Worm (Caenorhabditis elegans): ENCODE results near the gene F23F1.6.

Gene F23F1.6

ce11 chrII:24559-24998, 12.5 kb downstream of the F23F1.6 start, which contains the start of gene enee-1:
enee-1 (plus strand) TSS chrII:24666.
- TF ChIP-seq ets-4 (tag; optimal IDR thresholded peaks at IDR 0.05) (no peak), K02D7.2 (tag; optimal IDR thresholded peaks at IDR 0.05) (no peak), pha-4 (tag; optimal IDR thresholded peaks at IDR 0.05) (no peak), syd-9 (tag; optimal IDR thresholded peaks at IDR 0.05) (no peak), npax-4 (tag; optimal IDR thresholded peaks at IDR 0.05) (no peak), C08G9.2 (tag; optimal IDR thresholded peaks at IDR 0.05) (no peak), rnt-1 (tag; optimal IDR thresholded peaks at IDR 0.05) (peak; percentile 53), ceh-31 (tag; optimal IDR thresholded peaks at IDR 0.05) (peak; percentile 21), nfya-1 (tag; optimal IDR thresholded peaks at IDR 0.05) (peak; percentile 54), nhr-11 (tag; optimal IDR thresholded peaks at IDR 0.05) (no peak), ceh-30 (tag; optimal IDR thresholded peaks at IDR 0.05) (peak; percentile 68), tbx-2 (tag; optimal IDR thresholded peaks at IDR 0.05) (peak; percentile 25), hlh-13 (GFP tag; optimal IDR thresholded peaks at IDR 0.05) (no peak), K09A11.1 (tag; optimal IDR thresholded peaks at IDR 0.05; ENCODE audit: insufficient read depth) (no peak), ceh-34 (tag; optimal IDR thresholded peaks at IDR 0.05) (no peak), C38D4.7 (GFP tag; optimal IDR thresholded peaks at IDR 0.05) (no peak), ttx-3 (tag; optimal IDR thresholded peaks at IDR 0.05) (no peak), ahr-1 (tag; optimal IDR thresholded peaks at IDR 0.05) (no peak), ceh-18 (tag; optimal IDR thresholded peaks at IDR 0.05) (peak; percentile 8), hlh-6 (tag; optimal IDR thresholded peaks at IDR 0.05) (no peak), ceh-48 (tag; optimal IDR thresholded peaks at IDR 0.05) (peak; percentile 29), T23F11.4 (GFP tag; optimal IDR thresholded peaks at IDR 0.05) (no peak), ceh-24 (tag; optimal IDR thresholded peaks at IDR 0.05) (no peak), sdc-2 (tag; optimal IDR thresholded peaks at IDR 0.05) (no peak), sox-2 (GFP tag; IDR thresholded peaks at IDR 0.05) (no peak), zip-5 (tag; optimal IDR thresholded peaks at IDR 0.05) (no peak)

ce11 chrII:23739-24138, 13.4 kb downstream of the F23F1.6 start:
- peak; percentile 37 for TF ChIP-seq mec-3 (tag; optimal IDR thresholded peaks at IDR 0.05; ENCODE audit: borderline replicate concordance)
- TF ChIP-seq C38D4.7 (GFP tag; optimal IDR thresholded peaks at IDR 0.05), result no peak

- TF ChIP-seq gmeb-2 (tag; optimal IDR thresholded peaks at IDR 0.05) (no peak), ceh-18 (tag; optimal IDR thresholded peaks at IDR 0.05) (no peak), ceh-24 (tag; optimal IDR thresholded peaks at IDR 0.05) (no peak), sox-2 (GFP tag; IDR thresholded peaks at IDR 0.05) (no peak), ceh-14 (tag; optimal IDR thresholded peaks at IDR 0.05) (no peak), pag-3 (tag; optimal IDR thresholded peaks at IDR 0.05; ENCODE audit: borderline replicate concordance) (no peak), fkh-6 (tag; optimal IDR thresholded peaks at IDR 0.05) (no peak), unc-86 (tag; optimal IDR thresholded peaks at IDR 0.05) (no peak), hlh-15 (tag; optimal IDR thresholded peaks at IDR 0.05) (no peak), ceh-34 (tag; optimal IDR thresholded peaks at IDR 0.05) (no peak), eyg-1 (tag; optimal IDR thresholded peaks at IDR 0.05) (no peak), K02D7.2 (tag; optimal IDR thresholded peaks at IDR 0.05) (no peak), elt-4 (tag; optimal IDR thresholded peaks at IDR 0.05) (no peak), hlh-30 (tag; optimal IDR thresholded peaks at IDR 0.05; ENCODE audit: insufficient read depth) (no peak), pat-9 (tag; optimal IDR thresholded peaks at IDR 0.05) (no peak), syd-9 (tag; optimal IDR thresholded peaks at IDR 0.05) (no peak)
Measured at ce11 chrII:23025-23424, 14.1 kb downstream of the F23F1.6 start, which contains the start of gene sqt-2. sqt-2 (plus strand) TSS chrII:23325.

- no peak for TF ChIP-seq madf-2 (tag; optimal IDR thresholded peaks at IDR 0.05)
- TF ChIP-seq ceh-48 (tag; optimal IDR thresholded peaks at IDR 0.05), result no peak
- TF ChIP-seq eyg-1 (tag; optimal IDR thresholded peaks at IDR 0.05), result no peak
- TF ChIP-seq ceh-34 (tag; optimal IDR thresholded peaks at IDR 0.05), result no peak
- no peak for TF ChIP-seq dmd-4 (tag; optimal IDR thresholded peaks at IDR 0.05; ENCODE audit: borderline replicate concordance)
- TF ChIP-seq unc-3 (GFP tag; conservative IDR thresholded peaks at IDR 0.05), result no peak
- no peak for TF ChIP-seq unc-3 (tag; optimal IDR thresholded peaks at IDR 0.05)
- no peak for TF ChIP-seq ceh-45 (GFP tag; IDR thresholded peaks at IDR 0.05)
- no peak for TF ChIP-seq sox-4 (tag; optimal IDR thresholded peaks at IDR 0.05)
- no peak for TF ChIP-seq syd-9 (tag; optimal IDR thresholded peaks at IDR 0.05)
- TF ChIP-seq hlh-30 (tag; optimal IDR thresholded peaks at IDR 0.05; ENCODE audit: insufficient read depth), result no peak
- no peak for TF ChIP-seq ceh-9 (tag; optimal IDR thresholded peaks at IDR 0.05)
- no peak for TF ChIP-seq che-1 (tag; optimal IDR thresholded peaks at IDR 0.05)
- no peak for TF ChIP-seq hlh-15 (tag; optimal IDR thresholded peaks at IDR 0.05)
- TF ChIP-seq ceh-6 (GFP tag; optimal IDR thresholded peaks at IDR 0.05), result no peak
Measured at ce11 chrII:21953-22352, 15.2 kb downstream of the F23F1.6 start.
